Fruit fly (Drosophila melanogaster) whole organism, pupa: ENCODE data around the gene SerRS-m.

Source experiments
- CG10348 ChIP-seq: fragments of 200-800 bp; sonication (Bioruptor generic); IDR thresholded peaks from 2 replicates; pipeline ENCODE4 v1.3.6; 2022; ENCODE audit warnings: missing biosample characterization, missing genetic modification characterization
- CG12605 ChIP-seq: fragments of 200-800 bp; sonication (Bioruptor generic); IDR thresholded peaks from 2 replicates; pipeline ENCODE4 v1.3.6; 2022; ENCODE audit warnings: missing biosample characterization, missing genetic modification characterization
- CG13204 ChIP-seq: fragments of 200-800 bp; sonication (Bioruptor generic); optimal IDR thresholded peaks from 2 replicates; lab custom pipeline; 2018; ENCODE audit warnings: missing biosample characterization, mild to moderate bottlenecking, missing genetic modification characterization, moderate library complexity
- CG14655 ChIP-seq: fragments of 200-800 bp; sonication (Bioruptor generic); optimal IDR thresholded peaks from 3 replicates; lab custom pipeline; 2017; ENCODE audit warnings: mild to moderate bottlenecking, missing biosample characterization, missing genetic modification reagents, missing genetic modification characterization
- CG15710 ChIP-seq: fragments of 200-800 bp; sonication (Bioruptor generic); optimal IDR thresholded peaks from 2 replicates; lab custom pipeline; 2018; ENCODE audit warnings: missing biosample characterization, mild to moderate bottlenecking, missing genetic modification characterization, moderate library complexity
- CG17806 ChIP-seq: fragments of 200-800 bp; sonication (Bioruptor generic); optimal IDR thresholded peaks from 2 replicates; lab custom pipeline; 2018; ENCODE audit warnings: missing biosample characterization, mild to moderate bottlenecking, missing genetic modification characterization, moderate library complexity
- CG32121 ChIP-seq: fragments of 200-800 bp; sonication (Bioruptor generic); IDR thresholded peaks from 2 replicates; pipeline ENCODE4 v1.3.6; 2022; ENCODE audit warnings: missing biosample characterization, missing genetic modification characterization
- CG34367 ChIP-seq: fragments of 200-800 bp; sonication (Bioruptor generic); optimal IDR thresholded peaks from 2 replicates; lab custom pipeline; 2018; ENCODE audit warnings: missing biosample characterization, mild to moderate bottlenecking, missing genetic modification characterization
- CG4496 ChIP-seq: fragments of 200-800 bp; sonication (Bioruptor generic); IDR thresholded peaks from 3 replicates; pipeline ENCODE4 v1.3.6; 2022; ENCODE audit warnings: missing biosample characterization, missing genetic modification characterization
- CG8159 ChIP-seq: fragments of 200-800 bp; sonication (Bioruptor generic); optimal IDR thresholded peaks from 3 replicates; lab custom pipeline; 2018; ENCODE audit warnings: missing biosample characterization, mild to moderate bottlenecking, missing genetic modification characterization, moderate library complexity
- CG8301 ChIP-seq: fragments of 200-800 bp; sonication (Bioruptor generic); optimal IDR thresholded peaks from 2 replicates; lab custom pipeline; 2018; ENCODE audit warnings: missing biosample characterization, mild to moderate bottlenecking, missing genetic modification characterization
- CG9948 ChIP-seq: fragments of 200-800 bp; sonication (Bioruptor generic); optimal IDR thresholded peaks from 2 replicates; lab custom pipeline; 2018; ENCODE audit warnings: missing biosample characterization, mild to moderate bottlenecking, missing genetic modification characterization, moderate library complexity
- D1 ChIP-seq: fragments of 200-800 bp; sonication (Bioruptor generic); optimal IDR thresholded peaks from 2 replicates; lab custom pipeline; 2018; ENCODE audit warnings: missing biosample characterization, mild to moderate bottlenecking, missing genetic modification characterization, moderate library complexity
- EcR ChIP-seq: fragments of 200-800 bp; sonication (Bioruptor generic); optimal IDR thresholded peaks from 3 replicates; lab custom pipeline; 2019; ENCODE audit warnings: missing biosample characterization, missing genetic modification characterization, mild to moderate bottlenecking, moderate library complexity, missing genetic modification reagents
- Ets98B ChIP-seq: fragments of 200-800 bp; sonication (Bioruptor generic); IDR thresholded peaks from 2 replicates; pipeline ENCODE4 v1.3.6; 2022; ENCODE audit warnings: missing biosample characterization, missing genetic modification characterization
- Pif1A ChIP-seq: fragments of 200-800 bp; sonication (Bioruptor generic); optimal IDR thresholded peaks from 3 replicates; lab custom pipeline; 2016; ENCODE audit warnings: missing biosample characterization, missing genetic modification characterization
- Pif1B ChIP-seq: fragments of 200-800 bp; sonication (Bioruptor generic); optimal IDR thresholded peaks from 3 replicates; lab custom pipeline; 2016; ENCODE audit warnings: missing biosample characterization, missing genetic modification characterization
- Snoo ChIP-seq: fragments of 200-800 bp; sonication (Bioruptor generic); optimal IDR thresholded peaks from 3 replicates; lab custom pipeline; 2017; ENCODE audit warnings: missing biosample characterization, mild to moderate bottlenecking, missing genetic modification characterization, inconsistent platforms
- fd96Ca ChIP-seq: fragments of 200-800 bp; sonication (Bioruptor generic); IDR thresholded peaks from 3 replicates; pipeline ENCODE4 v1.3.6; 2022; ENCODE audit warnings: missing biosample characterization, missing genetic modification characterization
- gl ChIP-seq: fragments of 200-800 bp; sonication (Bioruptor generic); optimal IDR thresholded peaks from 2 replicates; lab custom pipeline; 2018; ENCODE audit warnings: missing biosample characterization, mild to moderate bottlenecking, missing genetic modification characterization
- rn ChIP-seq: fragments of 200-800 bp; sonication (Bioruptor generic); IDR thresholded peaks from 2 replicates; pipeline ENCODE4 v1.3.6; 2022; ENCODE audit warnings: missing biosample characterization, missing genetic modification characterization

Gene SerRS-m

DNA sequence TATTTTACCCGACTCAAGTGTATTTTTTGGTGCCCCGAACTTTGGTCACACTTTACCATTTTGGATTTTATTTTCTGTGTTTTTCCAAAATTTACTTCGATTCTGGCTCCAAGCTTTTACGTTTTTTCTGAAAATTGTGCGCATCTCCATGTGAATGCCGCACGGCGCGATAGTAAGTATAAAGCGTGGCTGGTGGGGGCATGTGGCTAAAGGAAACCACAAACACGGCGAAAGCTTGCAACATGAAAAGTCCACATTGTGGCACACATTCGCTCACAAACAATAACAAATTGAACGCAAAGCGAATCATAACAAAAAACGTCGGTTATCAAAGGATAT lies 19.8 kb upstream of the SerRS-m start, which contains the start of gene ear:
Gene ear (plus strand): TSS at position 10 of the 339 bp plus-strand sequence.
- TF ChIP-seq CG32121 (GFP tag; lab: Robert Waterston, UW) (no peak), Snoo (tag; lab: Kevin White, UChicago) (no peak)
- TF ChIP-seq, all 21 proteins: peak for 0

DNA sequence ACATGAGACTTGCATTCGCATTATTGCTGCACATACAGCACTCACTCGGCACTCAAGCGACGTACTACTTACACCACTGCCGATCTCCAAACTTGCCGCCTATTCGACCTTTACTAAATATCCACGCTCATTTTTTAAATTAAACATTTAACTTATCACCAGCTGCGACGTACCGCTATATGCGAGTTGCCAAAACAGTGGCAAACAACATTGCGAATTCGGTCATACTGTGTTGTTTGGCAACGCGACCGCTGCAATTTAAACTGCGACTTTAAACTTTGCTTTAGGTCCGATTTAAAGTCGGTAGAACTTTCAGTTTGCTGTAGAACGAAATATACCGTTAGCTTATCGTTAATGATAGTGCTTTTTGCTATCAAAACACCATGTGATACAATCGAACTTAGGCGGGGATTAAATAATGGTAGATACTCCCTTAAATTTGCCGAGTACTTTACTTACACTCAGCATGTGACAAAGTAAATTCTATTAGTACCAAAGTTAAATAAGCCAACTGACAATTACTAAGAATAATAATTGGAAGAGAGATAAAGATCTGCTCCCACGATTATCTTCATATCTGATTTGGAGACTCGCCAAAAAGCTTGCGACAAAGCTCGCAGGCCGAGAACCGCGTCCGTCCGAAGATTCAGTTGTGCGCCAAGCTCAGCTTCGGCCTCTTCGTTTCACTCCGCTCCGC lies 12.2 kb upstream of the SerRS-m start, which contains the start of the genes CG6236 and ea:
Gene CG6236 (minus strand): TSS at position 187 of the 697 bp plus-strand sequence.
Gene ea (plus strand): TSS at position 647 of the 697 bp plus-strand sequence.
- no peak for TF ChIP-seq CG9948
- TF ChIP-seq CG4496 (GFP tag; lab: Robert Waterston, UW), result no peak
- no peak for TF ChIP-seq gl (tag; lab: Kevin White, UChicago)
- TF ChIP-seq Pif1A (GFP tag; lab: Kevin White, UChicago), result no peak
- no peak for TF ChIP-seq CG12605 (GFP tag; lab: Robert Waterston, UW)
- TF ChIP-seq CG14655 (GFP tag; lab: Kevin White, UChicago), result no peak
- TF ChIP-seq CG8301 (tag; lab: Kevin White, UChicago), result no peak
- no peak for TF ChIP-seq CG15710
- TF ChIP-seq D1 (tag; lab: Kevin White, UChicago), result no peak
- no peak for TF ChIP-seq CG32121 (GFP tag; lab: Robert Waterston, UW)
- no peak for TF ChIP-seq rn (GFP tag; lab: Robert Waterston, UW)
- no peak for TF ChIP-seq Ets98B
- no peak for TF ChIP-seq Pif1B (GFP tag; lab: Kevin White, UChicago)
- no peak for TF ChIP-seq CG8159 (tag; lab: Kevin White, UChicago)
- no peak for TF ChIP-seq CG10348 (GFP tag; lab: Robert Waterston, UW)
- TF ChIP-seq fd96Ca, result no peak
- no peak for TF ChIP-seq CG13204 (GFP tag; lab: Kevin White, UChicago)
- no peak for TF ChIP-seq Snoo (tag; lab: Kevin White, UChicago)
- TF ChIP-seq CG17806 (tag; lab: Kevin White, UChicago), result no peak
- TF ChIP-seq EcR (GFP tag; lab: Kevin White, UChicago), result no peak

- TF ChIP-seq CG8159 (tag; lab: Kevin White, UChicago) (no peak), CG15710 (peak; percentile 5)
These were observed 10.0 kb upstream of the SerRS-m start, which contains the start of gene mRpL9 for dm6 chr3R:15330472-15330871. mRpL9 (plus strand) TSS chr3R:15330738.

- no peak for TF ChIP-seq CG17806 (tag; lab: Kevin White, UChicago)
- TF ChIP-seq CG4496 (GFP tag; lab: Robert Waterston, UW), result peak; percentile 11; the same call in 1 of the 3 replicates
These were observed 7.5 kb upstream of the SerRS-m start, which contains the start of the genes Fkbp39 and Cyfip for dm6 chr3R:15332994-15333393. Fkbp39 (minus strand) TSS chr3R:15333133. Cyfip (plus strand) TSS chr3R:15333266.

- TF ChIP-seq CG17806 (tag; lab: Kevin White, UChicago) (no peak), Ets98B (no peak), CG9948 (no peak), CG34367 (tag; lab: Kevin White, UChicago) (no peak), Pif1A (GFP tag; lab: Kevin White, UChicago) (no peak), CG12605 (GFP tag; lab: Robert Waterston, UW) (no peak), CG32121 (GFP tag; lab: Robert Waterston, UW) (no peak), CG10348 (GFP tag; lab: Robert Waterston, UW) (no peak), gl (tag; lab: Kevin White, UChicago) (no peak)
- TF ChIP-seq, all 21 proteins: peak for 0
These were observed 1.4 kb upstream of the SerRS-m start for dm6 chr3R:15339111-15339510.

dm6 chr3R:15342432-15342925 lies 2.0 kb downstream of the SerRS-m start:
- TF ChIP-seq CG32121 (GFP tag; lab: Robert Waterston, UW) (peak; percentile 57; the same call in 1 of the 2 replicates), CG12605 (GFP tag; lab: Robert Waterston, UW) (no peak), Pif1A (GFP tag; lab: Kevin White, UChicago) (no peak), rn (GFP tag; lab: Robert Waterston, UW) (no peak), CG9948 (no peak), D1 (tag; lab: Kevin White, UChicago) (no peak), CG8301 (tag; lab: Kevin White, UChicago) (no peak), gl (tag; lab: Kevin White, UChicago) (no peak), Pif1B (GFP tag; lab: Kevin White, UChicago) (no peak), CG15710 (no peak), CG14655 (GFP tag; lab: Kevin White, UChicago) (no peak), Snoo (tag; lab: Kevin White, UChicago) (no peak), fd96Ca (peak; percentile 55; the same call in 1 of the 3 replicates), Ets98B (peak; percentile 51; the same call in 1 of the 2 replicates), CG4496 (GFP tag; lab: Robert Waterston, UW) (peak; percentile 61; the same call in 2 of the 3 replicates), CG34367 (tag; lab: Kevin White, UChicago) (no peak), CG10348 (GFP tag; lab: Robert Waterston, UW) (no peak), CG13204 (GFP tag; lab: Kevin White, UChicago) (no peak), CG17806 (tag; lab: Kevin White, UChicago) (no peak)
